Worm (Caenorhabditis elegans): ENCODE measurements around the gene clec-210.

DNA sequence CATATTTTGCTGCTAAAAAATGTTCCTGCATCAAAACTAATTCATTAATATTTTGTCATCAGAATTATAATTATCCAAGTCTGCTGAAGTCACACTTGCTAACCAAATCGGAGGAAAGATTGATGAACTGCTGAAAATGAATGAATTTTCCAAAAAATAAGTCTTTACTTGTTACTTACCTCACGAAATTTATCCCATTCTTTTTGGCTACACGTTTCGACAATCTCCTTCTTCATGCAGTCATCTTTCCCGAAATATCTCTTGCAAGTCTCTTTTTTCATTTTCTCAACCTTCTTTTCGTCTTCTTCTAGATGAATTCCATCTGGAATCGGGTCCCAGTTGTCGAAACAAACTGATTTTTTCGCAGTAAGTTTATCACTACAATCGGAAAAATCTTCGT lies 40.2 kb downstream of the clec-210 start:
- TF ChIP-seq nfya-1 (tag; optimal IDR thresholded peaks at IDR 0.05; ENCODE audit: borderline replicate concordance, insufficient read depth) = no peak
- TF ChIP-seq snpc-4 (GFP tag; optimal IDR thresholded peaks at IDR 0.05) = no peak
- TF ChIP-seq snpc-4 (tag; optimal IDR thresholded peaks at IDR 0.05) = no peak
- TF ChIP-seq unc-62 (GFP tag; optimal IDR thresholded peaks at IDR 0.05) = no peak
- TF ChIP-seq lsl-1 (GFP tag; optimal IDR thresholded peaks at IDR 0.05) = no peak
- TF ChIP-seq ceh-58 (GFP tag; IDR thresholded peaks at IDR 0.05) = no peak
- TF ChIP-seq rec-8 (tag; optimal IDR thresholded peaks at IDR 0.05) = no peak
- TF ChIP-seq ztf-26 (tag; optimal IDR thresholded peaks at IDR 0.05) = no peak
- TF ChIP-seq nhr-80 (tag; optimal IDR thresholded peaks at IDR 0.05) = no peak
- no peak for TF ChIP-seq nhr-27 (tag; optimal IDR thresholded peaks at IDR 0.05)
- TF ChIP-seq ama-1 (optimal IDR thresholded peaks at IDR 0.05) = no peak
- TF ChIP-seq ama-1 (GFP tag; optimal IDR thresholded peaks at IDR 0.05) = no peak
- no peak for TF ChIP-seq sea-2 (GFP tag; IDR thresholded peaks at IDR 0.05)
- no peak for TF ChIP-seq madf-10 (tag; optimal IDR thresholded peaks at IDR 0.05)

Data from whole organism, young adult.